Fruit fly (Drosophila melanogaster) whole organism, embryonic: Measurements from ENCODE around the gene CG15922.

Experiments
- Atf-2 ChIP-seq: fragments of 200-800 bp; sonication (Bioruptor generic); optimal IDR thresholded peaks from 2 replicates; lab custom pipeline; 2016; ENCODE audit warnings: missing biosample characterization, missing genetic modification characterization
- Bgb ChIP-seq: fragments of 200-800 bp; sonication (Bioruptor generic); IDR thresholded peaks from 2 replicates; pipeline ENCODE4 v1.3.6; 2022; ENCODE audit warnings: missing biosample characterization, missing genetic modification characterization; ENCODE audit not compliant: partially characterized antibody
- C15 ChIP-seq: fragments of 200-800 bp; sonication (Bioruptor generic); IDR thresholded peaks from 3 replicates; pipeline ENCODE4 v1.3.6; 2022; ENCODE audit warnings: missing biosample characterization, missing genetic modification characterization
- CG11560 ChIP-seq: fragments of 200-800 bp; sonication (Bioruptor generic); IDR thresholded peaks from 3 replicates; pipeline ENCODE4 v1.3.6; 2022; ENCODE audit warnings: missing biosample characterization, missing genetic modification characterization
- CG12071 ChIP-seq: fragments of 200-800 bp; sonication (Bioruptor generic); optimal IDR thresholded peaks from 3 replicates; lab custom pipeline; 2018; ENCODE audit warnings: missing biosample characterization, mild to moderate bottlenecking, missing genetic modification characterization
- CG13296 ChIP-seq: fragments of 200-800 bp; sonication (Bioruptor generic); optimal IDR thresholded peaks from 3 replicates; lab custom pipeline; 2018; ENCODE audit warnings: missing biosample characterization, mild to moderate bottlenecking, missing genetic modification characterization
- CG13424 ChIP-seq: fragments of 200-800 bp; sonication (Bioruptor generic); optimal IDR thresholded peaks from 2 replicates; lab custom pipeline; 2019; ENCODE audit warnings: missing biosample characterization, mild to moderate bottlenecking, missing genetic modification characterization, moderate library complexity
- CG13894 ChIP-seq: fragments of 200-800 bp; sonication (Bioruptor generic); optimal IDR thresholded peaks from 3 replicates; lab custom pipeline; 2018; ENCODE audit warnings: missing biosample characterization, mild to moderate bottlenecking, missing genetic modification characterization, moderate library complexity
- CG15269 ChIP-seq: fragments of 200-800 bp; sonication (Bioruptor generic); optimal IDR thresholded peaks from 2 replicates; lab custom pipeline; 2018; ENCODE audit warnings: missing biosample characterization, mild to moderate bottlenecking, missing genetic modification characterization, moderate library complexity
- CG15601 ChIP-seq: fragments of 200-800 bp; sonication (Bioruptor generic); optimal IDR thresholded peaks from 3 replicates; lab custom pipeline; 2019; ENCODE audit warnings: missing biosample characterization, mild to moderate bottlenecking, missing genetic modification characterization, moderate library complexity
- CG17361 ChIP-seq: fragments of 200-800 bp; sonication (Bioruptor generic); IDR thresholded peaks from 3 replicates; pipeline ENCODE4 v1.3.6; 2022; ENCODE audit warnings: missing biosample characterization, missing genetic modification characterization
- CG1792 ChIP-seq: fragments of 200-800 bp; sonication (Bioruptor generic); optimal IDR thresholded peaks from 2 replicates; lab custom pipeline; 2016; ENCODE audit warnings: missing biosample characterization, missing genetic modification characterization
- CG18619 ChIP-seq: fragments of 200-800 bp; sonication (Bioruptor generic); optimal IDR thresholded peaks from 3 replicates; lab custom pipeline; 2017; ENCODE audit warnings: missing biosample characterization, mild to moderate bottlenecking, missing genetic modification characterization
- CG32532 ChIP-seq: fragments of 200-800 bp; sonication (Bioruptor generic); IDR thresholded peaks from 2 replicates; pipeline ENCODE4 v1.3.6; 2022; ENCODE audit warnings: missing biosample characterization, missing genetic modification characterization
- CG4282 ChIP-seq: fragments of 200-800 bp; sonication (Bioruptor generic); optimal IDR thresholded peaks from 2 replicates; lab custom pipeline; 2016; ENCODE audit warnings: missing biosample characterization, missing genetic modification characterization
- CG4820 ChIP-seq: fragments of 200-800 bp; sonication (Bioruptor generic); optimal IDR thresholded peaks from 3 replicates; lab custom pipeline; 2016; ENCODE audit warnings: missing biosample characterization, missing genetic modification characterization
- CG6683 ChIP-seq: fragments of 200-800 bp; sonication (Bioruptor generic); optimal IDR thresholded peaks from 2 replicates; lab custom pipeline; 2017; ENCODE audit warnings: missing biosample characterization, mild to moderate bottlenecking, missing genetic modification characterization, missing genetic modification reagents
- CG6689 ChIP-seq: fragments of 200-800 bp; sonication (Bioruptor generic); IDR thresholded peaks from 2 replicates; pipeline ENCODE4 v1.3.6; 2022; ENCODE audit warnings: missing biosample characterization, missing genetic modification characterization
- CG6813 ChIP-seq: fragments of 200-800 bp; sonication (Bioruptor generic); optimal IDR thresholded peaks from 2 replicates; lab custom pipeline; 2017; ENCODE audit warnings: missing biosample characterization, missing genetic modification characterization, mild to moderate bottlenecking, moderate library complexity, missing genetic modification reagents
- CG7745 ChIP-seq: fragments of 200-800 bp; sonication (Bioruptor generic); optimal IDR thresholded peaks from 2 replicates; lab custom pipeline; 2018; ENCODE audit warnings: missing biosample characterization, mild to moderate bottlenecking, missing genetic modification characterization, moderate library complexity
- CG7839 ChIP-seq: fragments of 200-800 bp; sonication (Bioruptor generic); optimal IDR thresholded peaks from 3 replicates; lab custom pipeline; 2018; ENCODE audit warnings: missing biosample characterization, mild to moderate bottlenecking, missing genetic modification characterization, moderate library complexity
- CG8290 ChIP-seq, 3 experiments: fragments of 200-800 bp; sonication (Bioruptor generic); optimal IDR thresholded peaks; 2 replicates each; lab custom pipeline; 2016 to 2019; ENCODE audit warnings: missing biosample characterization in 3 of 3, missing genetic modification characterization in 3 of 3, mild to moderate bottlenecking in 2 of 3, moderate library complexity in 1 of 3
- CG8388 ChIP-seq: fragments of 200-800 bp; sonication (Bioruptor generic); optimal IDR thresholded peaks from 2 replicates; lab custom pipeline; 2019; ENCODE audit warnings: missing biosample characterization, mild to moderate bottlenecking, missing genetic modification characterization, moderate library complexity
- CHES-1-like ChIP-seq: fragments of 200-800 bp; sonication (Bioruptor generic); optimal IDR thresholded peaks from 2 replicates; lab custom pipeline; 2016; ENCODE audit warnings: missing biosample characterization, missing genetic modification characterization
- Doc2 ChIP-seq: fragments of 200-800 bp; sonication (Bioruptor generic); IDR thresholded peaks from 2 replicates; pipeline ENCODE4 v1.3.6; 2022; ENCODE audit warnings: missing biosample characterization, missing genetic modification characterization
- Fer3 ChIP-seq: fragments of 200-800 bp; sonication (Bioruptor generic); optimal IDR thresholded peaks from 2 replicates; lab custom pipeline; 2018; ENCODE audit warnings: missing biosample characterization, mild to moderate bottlenecking, missing genetic modification characterization, moderate library complexity
- Hey ChIP-seq: fragments of 200-800 bp; sonication (Bioruptor generic); optimal IDR thresholded peaks from 3 replicates; lab custom pipeline; 2018; ENCODE audit warnings: missing biosample characterization, mild to moderate bottlenecking, missing genetic modification characterization
- Kr ChIP-seq: fragments of 200-800 bp; sonication (Bioruptor generic); optimal IDR thresholded peaks from 2 replicates; lab custom pipeline; 2017; ENCODE audit warnings: missing biosample characterization, mild to moderate bottlenecking, missing genetic modification characterization
- Meics ChIP-seq: fragments of 200-800 bp; sonication (Bioruptor generic); optimal IDR thresholded peaks from 2 replicates; lab custom pipeline; 2017; ENCODE audit warnings: missing biosample characterization, mild to moderate bottlenecking, missing genetic modification characterization
- NfI ChIP-seq: fragments of 200-800 bp; sonication (Bioruptor generic); optimal IDR thresholded peaks from 3 replicates; lab custom pipeline; 2018; ENCODE audit warnings: missing biosample characterization, mild to moderate bottlenecking, missing genetic modification characterization, moderate library complexity
- Oaz ChIP-seq: fragments of 200-800 bp; sonication (Bioruptor generic); IDR thresholded peaks from 2 replicates; pipeline ENCODE4 v1.3.6; 2022; ENCODE audit warnings: missing biosample characterization, missing genetic modification characterization
- Usf ChIP-seq: fragments of 200-800 bp; sonication (Bioruptor generic); optimal IDR thresholded peaks from 2 replicates; lab custom pipeline; 2017; ENCODE audit warnings: missing genotype, missing biosample characterization, missing genetic modification characterization
- YL-1 ChIP-seq: fragments of 200-800 bp; sonication (Bioruptor generic); optimal IDR thresholded peaks from 3 replicates; lab custom pipeline; 2017; ENCODE audit warnings: missing biosample characterization, mild to moderate bottlenecking, missing genetic modification characterization
- aop ChIP-seq: fragments of 200-800 bp; sonication (Bioruptor generic); IDR thresholded peaks from 2 replicates; pipeline ENCODE4 v1.3.6; 2022; ENCODE audit warnings: missing biosample characterization, missing genetic modification characterization
- bigmax ChIP-seq: fragments of 200-800 bp; sonication (Bioruptor generic); optimal IDR thresholded peaks from 2 replicates; lab custom pipeline; 2018; ENCODE audit warnings: missing biosample characterization, mild to moderate bottlenecking, missing genetic modification characterization
- cg ChIP-seq: fragments of 200-800 bp; sonication (Bioruptor generic); optimal IDR thresholded peaks from 3 replicates; lab custom pipeline; 2019; ENCODE audit warnings: missing biosample characterization, mild to moderate bottlenecking, missing genetic modification characterization, moderate library complexity
- eve ChIP-seq, 2 experiments: fragments of >200 bp; optimal IDR thresholded peaks; 2 replicates each; lab custom pipeline; 2017; ENCODE audit warnings: missing biosample characterization in 2 of 2, missing genetic modification characterization in 2 of 2
- fd102C ChIP-seq: fragments of 200-800 bp; sonication (Bioruptor generic); optimal IDR thresholded peaks from 2 replicates; lab custom pipeline; 2018; ENCODE audit warnings: missing biosample characterization, mild to moderate bottlenecking, missing genetic modification characterization, moderate library complexity
- jumu ChIP-seq: fragments of 200-800 bp; sonication (Bioruptor generic); optimal IDR thresholded peaks from 3 replicates; lab custom pipeline; 2016; ENCODE audit warnings: missing biosample characterization, missing genetic modification characterization
- lola ChIP-seq, 3 experiments: fragments of >200 bp in 2 of 3; fragments of 200-800 bp in 1 of 3; sonication (Bioruptor generic) in 1 of 3; optimal IDR thresholded peaks; 2 replicates each; lab custom pipeline; 2017 to 2019; ENCODE audit warnings: missing biosample characterization in 3 of 3, missing genetic modification characterization in 3 of 3, mild to moderate bottlenecking in 1 of 3, moderate library complexity in 1 of 3
- lov ChIP-seq, 2 experiments: fragments of 200-800 bp in 1 of 2; fragments of >200 bp in 1 of 2; sonication (Bioruptor generic) in 1 of 2; IDR thresholded peaks in 1 of 2; optimal IDR thresholded peaks in 1 of 2; 2 replicates in 1 of 2; 3 replicates in 1 of 2; pipeline versions ENCODE4 v1.3.6 to Lab custom; 2017 to 2022; ENCODE audit warnings: missing biosample characterization in 1 of 2, missing genetic modification characterization in 1 of 2
- luna ChIP-seq: fragments of 200-800 bp; sonication (Bioruptor generic); optimal IDR thresholded peaks from 2 replicates; lab custom pipeline; 2016; ENCODE audit warnings: missing biosample characterization, missing genetic modification characterization
- maf-S ChIP-seq: fragments of 200-800 bp; sonication (Bioruptor generic); optimal IDR thresholded peaks from 2 replicates; lab custom pipeline; 2016; ENCODE audit warnings: missing biosample characterization, missing genetic modification characterization
- sc ChIP-seq, 3 experiments: fragments of >200 bp in 2 of 3; fragments of 200-800 bp in 1 of 3; sonication (Bioruptor generic) in 1 of 3; optimal IDR thresholded peaks; 2 replicates in 2 of 3; 3 replicates in 1 of 3; lab custom pipeline; 2017; ENCODE audit warnings: mild to moderate bottlenecking in 1 of 3, missing biosample characterization in 1 of 3, missing genetic modification characterization in 1 of 3, missing genetic modification reagents in 1 of 3
- schlank ChIP-seq: fragments of 200-800 bp; sonication (Bioruptor generic); optimal IDR thresholded peaks from 2 replicates; lab custom pipeline; 2018; ENCODE audit warnings: missing biosample characterization, mild to moderate bottlenecking, missing genetic modification characterization
- slbo ChIP-seq: fragments of 200-800 bp; sonication (Bioruptor generic); IDR thresholded peaks from 2 replicates; pipeline ENCODE4 v1.3.6; 2022; ENCODE audit warnings: missing biosample characterization, missing genetic modification characterization
- sug ChIP-seq: fragments of 200-800 bp; optimal IDR thresholded peaks from 2 replicates; lab custom pipeline; 2019; ENCODE audit warnings: missing biosample characterization, mild to moderate bottlenecking, missing genetic modification characterization, moderate library complexity
- unpg ChIP-seq: fragments of 200-800 bp; sonication (Bioruptor generic); optimal IDR thresholded peaks from 3 replicates; lab custom pipeline; 2018; ENCODE audit warnings: missing biosample characterization, mild to moderate bottlenecking, missing genetic modification characterization, moderate library complexity
- zen ChIP-seq: fragments of 200-800 bp; sonication (Bioruptor generic); optimal IDR thresholded peaks from 3 replicates; lab custom pipeline; 2018; ENCODE audit warnings: missing biosample characterization, mild to moderate bottlenecking, missing genetic modification characterization, moderate library complexity

The CG15922 gene

dm6 chr3R:20574535-20574980 is 14.5 kb upstream of the CG15922 start (continued):
- no peak for TF ChIP-seq lola (GFP tag; optimal IDR thresholded peaks at IDR 0.05; lab: Kevin White, UChicago)
- no peak for TF ChIP-seq Kr (GFP tag; lab: Kevin White, UChicago)
- TF ChIP-seq bigmax (GFP tag; lab: Kevin White, UChicago): peak; percentile 56
- no peak for TF ChIP-seq Usf (GFP tag; lab: Kevin White, UChicago)
- peak; percentile 90 for TF ChIP-seq Hey (tag; lab: Kevin White, UChicago)
- TF ChIP-seq sug (tag; lab: Kevin White, UChicago): peak; percentile 90
- TF ChIP-seq Atf-2 (GFP tag; lab: Kevin White, UChicago): no peak
- peak; percentile 24 for TF ChIP-seq NfI (GFP tag; lab: Kevin White, UChicago)
- TF ChIP-seq jumu (GFP tag; lab: Kevin White, UChicago): peak; percentile 13
- no peak for TF ChIP-seq YL-1
- TF ChIP-seq sc (optimal IDR thresholded peaks at IDR 0.05; lab: Kevin White, UChicago): no peak
- TF ChIP-seq sc (GFP tag; optimal IDR thresholded peaks at IDR 0.05; lab: Kevin White, UChicago): no peak
- TF ChIP-seq CG1792 (GFP tag; lab: Kevin White, UChicago): no peak
- no peak for TF ChIP-seq aop (GFP tag; lab: Robert Waterston, UW)
- TF ChIP-seq Meics (GFP tag; lab: Kevin White, UChicago): peak; percentile 7
- TF ChIP-seq CG6813 (GFP tag; lab: Kevin White, UChicago): no peak
- no peak for TF ChIP-seq Oaz (GFP tag; lab: Robert Waterston, UW)
- TF ChIP-seq CG6683 (GFP tag; lab: Kevin White, UChicago): no peak
- no peak for TF ChIP-seq CG6689
- no peak for TF ChIP-seq CG13296 (GFP tag; lab: Kevin White, UChicago)
- no peak for TF ChIP-seq CG7839 (tag; lab: Kevin White, UChicago)
- peak; percentile 36 for TF ChIP-seq zen
- peak; percentile 9 for TF ChIP-seq schlank
- no peak for TF ChIP-seq eve (GFP tag; optimal IDR thresholded peaks at IDR 0.05; lab: Kevin White, UChicago)
- TF ChIP-seq CG12071 (GFP tag; lab: Kevin White, UChicago): peak; percentile 33
- TF ChIP-seq Fer3 (tag; lab: Kevin White, UChicago): no peak
- no peak for TF ChIP-seq lov (optimal IDR thresholded peaks at IDR 0.05; lab: Kevin White, UChicago)
- 0 out of 3 replicates have a peak, but pooled peaks have one; percentile 55 for TF ChIP-seq lov (GFP tag; IDR thresholded peaks at IDR 0.05; lab: Robert Waterston, UW)
- TF ChIP-seq CG13424 (tag; lab: Kevin White, UChicago): no peak
- TF ChIP-seq CG4282 (GFP tag; lab: Kevin White, UChicago): no peak
- peak; percentile 12 for TF ChIP-seq CG15269 (tag; lab: Kevin White, UChicago)
- no peak for TF ChIP-seq CHES-1-like
- TF ChIP-seq CG11560 (tag; lab: Robert Waterston, UW): no peak
- TF ChIP-seq unpg: peak; percentile 2
- no peak for TF ChIP-seq CG4820 (GFP tag; lab: Kevin White, UChicago)
- peak; percentile 22 for TF ChIP-seq maf-S
- no peak for TF ChIP-seq CG7745 (tag; lab: Kevin White, UChicago)
- no peak for TF ChIP-seq luna (GFP tag; lab: Kevin White, UChicago)
- TF ChIP-seq CG8388 (GFP tag; lab: Kevin White, UChicago): no peak
- TF ChIP-seq CG8290 (GFP tag; optimal IDR thresholded peaks at IDR 0.05; lab: Kevin White, UChicago): no peak
- TF ChIP-seq CG8290 (tag; optimal IDR thresholded peaks at IDR 0.05; lab: Kevin White, UChicago): peak in 1 of 2 experiments; percentile 62
- peak; percentile 73 for TF ChIP-seq CG13894 (tag; lab: Kevin White, UChicago)
- TF ChIP-seq CG17361 (GFP tag; lab: Robert Waterston, UW): no peak
- no peak for TF ChIP-seq CG15601 (tag; lab: Kevin White, UChicago)
- TF ChIP-seq CG32532 (GFP tag; lab: Robert Waterston, UW): peak; percentile 52; the same call in 1 of the 2 replicates
- no peak for TF ChIP-seq CG18619 (GFP tag; lab: Kevin White, UChicago)
- no peak for TF ChIP-seq slbo (GFP tag; lab: Robert Waterston, UW)
- TF ChIP-seq C15: no peak
- peak; percentile 36; the same call in 1 of the 2 replicates for TF ChIP-seq Bgb (GFP tag; lab: Robert Waterston, UW)
- TF ChIP-seq cg (GFP tag; lab: Kevin White, UChicago): no peak
- no peak for TF ChIP-seq fd102C (GFP tag; lab: Kevin White, UChicago)
- no peak for TF ChIP-seq Doc2 (GFP tag; lab: Robert Waterston, UW)
